Fruit fly (Drosophila melanogaster) whole organism, embryonic: Measurements from ENCODE around the gene CG11593.

Experiments used
- Ada2b ChIP-seq: fragments of 200-800 bp; sonication (Bioruptor generic); IDR thresholded peaks from 2 replicates; pipeline ENCODE4 v1.3.6; 2022; ENCODE audit warnings: missing biosample characterization, missing genetic modification characterization
- B-H1 ChIP-seq: fragments of 200-800 bp; sonication (Bioruptor generic); IDR thresholded peaks from 3 replicates; pipeline ENCODE4 v1.3.6; 2022; ENCODE audit warnings: missing biosample characterization, missing genetic modification characterization
- BtbVII ChIP-seq: fragments of 200-800 bp; sonication (Bioruptor generic); optimal IDR thresholded peaks from 3 replicates; lab custom pipeline; 2017; ENCODE audit warnings: missing biosample characterization, mild to moderate bottlenecking, missing genetic modification characterization
- CG1024 ChIP-seq: fragments of 200-800 bp; sonication (Bioruptor generic); IDR thresholded peaks from 2 replicates; pipeline ENCODE4 v1.3.6; 2022; ENCODE audit warnings: missing biosample characterization, missing genetic modification characterization
- CG11723 ChIP-seq: fragments of 200-800 bp; sonication (Bioruptor generic); optimal IDR thresholded peaks from 2 replicates; lab custom pipeline; 2017; ENCODE audit warnings: missing biosample characterization, mild to moderate bottlenecking, missing genetic modification characterization
- CG15011 ChIP-seq: fragments of 200-800 bp; sonication (Bioruptor generic); optimal IDR thresholded peaks from 3 replicates; lab custom pipeline; 2018; ENCODE audit warnings: missing biosample characterization, mild to moderate bottlenecking, missing genetic modification characterization
- CG15073 ChIP-seq: fragments of 200-800 bp; sonication (Bioruptor generic); optimal IDR thresholded peaks from 2 replicates; lab custom pipeline; 2016; ENCODE audit warnings: missing biosample characterization, missing genetic modification characterization
- CG17612 ChIP-seq: fragments of 200-800 bp; sonication (Bioruptor generic); IDR thresholded peaks from 2 replicates; pipeline ENCODE4 v1.3.6; 2022; ENCODE audit warnings: missing biosample characterization, missing genetic modification characterization
- CG1832 ChIP-seq: fragments of 200-800 bp; sonication (Bioruptor generic); optimal IDR thresholded peaks from 2 replicates; lab custom pipeline; 2017; ENCODE audit warnings: missing biosample characterization, mild to moderate bottlenecking, missing genetic modification characterization, inconsistent platforms
- CG2129 ChIP-seq: fragments of 200-800 bp; sonication (Bioruptor generic); IDR thresholded peaks from 2 replicates; pipeline ENCODE4 v1.3.6; 2022; ENCODE audit warnings: missing biosample characterization, missing genetic modification characterization; ENCODE audit not compliant: partially characterized antibody
- CG2199 ChIP-seq: fragments of 200-800 bp; sonication (Bioruptor generic); IDR thresholded peaks from 3 replicates; pipeline ENCODE4 v1.3.6; 2022; ENCODE audit warnings: missing biosample characterization, missing genetic modification characterization
- CG2889 ChIP-seq: fragments of 200-800 bp; sonication (Bioruptor generic); IDR thresholded peaks from 3 replicates; pipeline ENCODE4 v1.3.6; 2022; ENCODE audit warnings: missing biosample characterization, missing genetic modification characterization
- CG32767 ChIP-seq: fragments of 200-800 bp; sonication (Bioruptor generic); IDR thresholded peaks from 2 replicates; pipeline ENCODE4 v1.3.6; 2022; ENCODE audit warnings: missing biosample characterization, missing genetic modification characterization
- CG34224 ChIP-seq: fragments of 200-800 bp; sonication (Bioruptor generic); IDR thresholded peaks from 3 replicates; pipeline ENCODE4 v1.3.6; 2022; ENCODE audit warnings: missing biosample characterization, missing genetic modification characterization; ENCODE audit not compliant: partially characterized antibody
- CG4424 ChIP-seq: fragments of 200-800 bp; sonication (Bioruptor generic); optimal IDR thresholded peaks from 3 replicates; lab custom pipeline; 2016; ENCODE audit warnings: missing biosample characterization, missing genetic modification characterization
- CG6854 ChIP-seq: fragments of 200-800 bp; sonication (Bioruptor generic); optimal IDR thresholded peaks from 3 replicates; lab custom pipeline; 2017; ENCODE audit warnings: missing biosample characterization, mild to moderate bottlenecking, missing genetic modification characterization
- CG7357 ChIP-seq: fragments of 200-800 bp; sonication (Bioruptor generic); IDR thresholded peaks from 3 replicates; pipeline ENCODE4 v1.3.6; 2022; ENCODE audit warnings: missing biosample characterization, missing genetic modification characterization
- CG7987 ChIP-seq: fragments of 200-800 bp; sonication (Bioruptor generic); optimal IDR thresholded peaks from 2 replicates; lab custom pipeline; 2018; ENCODE audit warnings: missing biosample characterization, mild to moderate bottlenecking, missing genetic modification characterization, moderate library complexity
- CG8089 ChIP-seq: fragments of 200-800 bp; sonication (Bioruptor generic); optimal IDR thresholded peaks from 3 replicates; lab custom pipeline; 2016; ENCODE audit warnings: missing biosample characterization, missing genetic modification characterization
- CG8281 ChIP-seq: fragments of 200-800 bp; sonication (Bioruptor generic); optimal IDR thresholded peaks from 2 replicates; lab custom pipeline; 2018; ENCODE audit warnings: missing biosample characterization, mild to moderate bottlenecking, missing genetic modification characterization, moderate library complexity
- CG8765 ChIP-seq: fragments of 200-800 bp; sonication (Bioruptor generic); IDR thresholded peaks from 2 replicates; pipeline ENCODE4 v1.3.6; 2022; ENCODE audit warnings: missing biosample characterization, missing genetic modification characterization
- CG8944 ChIP-seq: fragments of 200-800 bp; sonication (Bioruptor generic); optimal IDR thresholded peaks from 3 replicates; lab custom pipeline; 2016; ENCODE audit warnings: missing biosample characterization, missing genetic modification characterization
- CG9817 ChIP-seq: fragments of 200-800 bp; sonication (Bioruptor generic); optimal IDR thresholded peaks from 2 replicates; lab custom pipeline; 2018; ENCODE audit warnings: missing biosample characterization, mild to moderate bottlenecking, missing genetic modification characterization, moderate library complexity
- D ChIP-seq, 2 experiments: fragments of 200-800 bp in 1 of 2; fragments of >200 bp in 1 of 2; sonication (Bioruptor generic) in 1 of 2; optimal IDR thresholded peaks; 2 replicates in 1 of 2; 3 replicates in 1 of 2; lab custom pipeline; 2017; ENCODE audit warnings: mild to moderate bottlenecking in 1 of 2, missing biosample characterization in 1 of 2, missing genetic modification characterization in 1 of 2, missing genetic modification reagents in 1 of 2
- Dbx ChIP-seq: fragments of 200-800 bp; sonication (Bioruptor generic); IDR thresholded peaks from 3 replicates; pipeline ENCODE4 v1.3.6; 2022; ENCODE audit warnings: missing biosample characterization, missing genetic modification characterization
- Drgx ChIP-seq: fragments of 200-800 bp; sonication (Bioruptor generic); IDR thresholded peaks from 2 replicates; pipeline ENCODE4 v1.3.6; 2022; ENCODE audit warnings: missing biosample characterization, missing genetic modification characterization
- Ets97D ChIP-seq: fragments of 200-800 bp; sonication (Bioruptor generic); optimal IDR thresholded peaks from 3 replicates; lab custom pipeline; 2016; ENCODE audit warnings: missing biosample characterization, missing genetic modification characterization
- HLHmδ ChIP-seq: fragments of 200-800 bp; sonication (Bioruptor generic); optimal IDR thresholded peaks from 2 replicates; lab custom pipeline; 2018; ENCODE audit warnings: missing biosample characterization, mild to moderate bottlenecking, missing genetic modification characterization, moderate library complexity
- Hmr ChIP-seq: fragments of 200-800 bp; sonication (Bioruptor generic); optimal IDR thresholded peaks from 3 replicates; lab custom pipeline; 2017; ENCODE audit warnings: mild to moderate bottlenecking, missing biosample characterization, missing genetic modification reagents, missing genetic modification characterization
- Mad ChIP-seq: fragments of 200-800 bp; sonication (Bioruptor generic); optimal IDR thresholded peaks from 2 replicates; lab custom pipeline; 2016; ENCODE audit warnings: missing biosample characterization, missing genetic modification characterization
- Vsx1 ChIP-seq: fragments of 200-800 bp; sonication (Bioruptor generic); optimal IDR thresholded peaks from 2 replicates; lab custom pipeline; 2017; ENCODE audit warnings: missing biosample characterization, mild to moderate bottlenecking, missing genetic modification characterization, missing genetic modification reagents
- Xbp1 ChIP-seq: fragments of 200-800 bp; sonication (Bioruptor generic); optimal IDR thresholded peaks from 3 replicates; lab custom pipeline; 2016; ENCODE audit warnings: missing biosample characterization, mild to moderate bottlenecking, missing genetic modification characterization
- YL-1 ChIP-seq: fragments of 200-800 bp; sonication (Bioruptor generic); optimal IDR thresholded peaks from 3 replicates; lab custom pipeline; 2017; ENCODE audit warnings: missing biosample characterization, mild to moderate bottlenecking, missing genetic modification characterization
- abd-A ChIP-seq: fragments of 200-800 bp; sonication (Bioruptor generic); optimal IDR thresholded peaks from 3 replicates; lab custom pipeline; 2019; ENCODE audit warnings: missing biosample characterization, mild to moderate bottlenecking, missing genetic modification characterization, moderate library complexity
- ap ChIP-seq: fragments of 200-800 bp; sonication (Bioruptor generic); IDR thresholded peaks from 2 replicates; pipeline ENCODE4 v1.3.6; 2022; ENCODE audit warnings: missing biosample characterization, missing genetic modification characterization
- bowl ChIP-seq: fragments of 200-800 bp; sonication (Bioruptor generic); IDR thresholded peaks from 2 replicates; pipeline ENCODE4 v1.3.6; 2022; ENCODE audit warnings: missing biosample characterization, missing genetic modification characterization
- cas ChIP-seq: fragments of 200-800 bp; sonication (Bioruptor generic); IDR thresholded peaks from 2 replicates; pipeline ENCODE4 v1.3.6; 2022; ENCODE audit warnings: missing biosample characterization, missing genetic modification characterization
- dan ChIP-seq: fragments of 200-800 bp; sonication (Bioruptor generic); IDR thresholded peaks from 2 replicates; pipeline ENCODE4 v1.3.6; 2022; ENCODE audit warnings: missing biosample characterization, missing genetic modification characterization
- ems ChIP-seq: fragments of 200-800 bp; sonication (Bioruptor generic); optimal IDR thresholded peaks from 3 replicates; lab custom pipeline; 2016; ENCODE audit warnings: missing biosample characterization, missing genetic modification characterization
- en ChIP-seq: fragments of 200-800 bp; sonication (Bioruptor generic); optimal IDR thresholded peaks from 2 replicates; lab custom pipeline; 2016; ENCODE audit warnings: missing biosample characterization, missing genetic modification characterization
- jing ChIP-seq: fragments of 200-800 bp; sonication (Bioruptor generic); optimal IDR thresholded peaks from 2 replicates; lab custom pipeline; 2018; ENCODE audit warnings: missing biosample characterization, mild to moderate bottlenecking, missing genetic modification characterization
- pb ChIP-seq: fragments of 200-800 bp; sonication (Bioruptor generic); optimal IDR thresholded peaks from 3 replicates; lab custom pipeline; 2016; ENCODE audit warnings: missing biosample characterization, missing genetic modification characterization
- pfk ChIP-seq: fragments of 200-800 bp; sonication (Bioruptor generic); optimal IDR thresholded peaks from 2 replicates; lab custom pipeline; 2018; ENCODE audit warnings: missing biosample characterization, mild to moderate bottlenecking, missing genetic modification characterization, moderate library complexity
- salm ChIP-seq: fragments of 200-800 bp; sonication (Bioruptor generic); optimal IDR thresholded peaks from 2 replicates; lab custom pipeline; 2018; ENCODE audit warnings: missing biosample characterization, mild to moderate bottlenecking, missing genetic modification characterization
- sc ChIP-seq, 3 experiments: fragments of >200 bp in 2 of 3; fragments of 200-800 bp in 1 of 3; sonication (Bioruptor generic) in 1 of 3; optimal IDR thresholded peaks; 2 replicates in 2 of 3; 3 replicates in 1 of 3; lab custom pipeline; 2017; ENCODE audit warnings: mild to moderate bottlenecking in 1 of 3, missing biosample characterization in 1 of 3, missing genetic modification characterization in 1 of 3, missing genetic modification reagents in 1 of 3
- schlank ChIP-seq: fragments of 200-800 bp; sonication (Bioruptor generic); optimal IDR thresholded peaks from 2 replicates; lab custom pipeline; 2018; ENCODE audit warnings: missing biosample characterization, mild to moderate bottlenecking, missing genetic modification characterization
- tll ChIP-seq, 2 experiments: fragments of 200-800 bp in 1 of 2; fragments of >200 bp in 1 of 2; sonication (Bioruptor generic) in 1 of 2; optimal IDR thresholded peaks; 2 replicates each; lab custom pipeline; 2017 to 2019; ENCODE audit warnings: missing biosample characterization in 2 of 2, missing genetic modification characterization in 2 of 2, mild to moderate bottlenecking in 1 of 2, moderate library complexity in 1 of 2
- tup ChIP-seq: fragments of 200-800 bp; sonication (Bioruptor generic); optimal IDR thresholded peaks from 2 replicates; lab custom pipeline; 2016; ENCODE audit warnings: missing biosample characterization, mild to moderate bottlenecking, missing genetic modification characterization, moderate library complexity

Gene CG11593

DNA sequence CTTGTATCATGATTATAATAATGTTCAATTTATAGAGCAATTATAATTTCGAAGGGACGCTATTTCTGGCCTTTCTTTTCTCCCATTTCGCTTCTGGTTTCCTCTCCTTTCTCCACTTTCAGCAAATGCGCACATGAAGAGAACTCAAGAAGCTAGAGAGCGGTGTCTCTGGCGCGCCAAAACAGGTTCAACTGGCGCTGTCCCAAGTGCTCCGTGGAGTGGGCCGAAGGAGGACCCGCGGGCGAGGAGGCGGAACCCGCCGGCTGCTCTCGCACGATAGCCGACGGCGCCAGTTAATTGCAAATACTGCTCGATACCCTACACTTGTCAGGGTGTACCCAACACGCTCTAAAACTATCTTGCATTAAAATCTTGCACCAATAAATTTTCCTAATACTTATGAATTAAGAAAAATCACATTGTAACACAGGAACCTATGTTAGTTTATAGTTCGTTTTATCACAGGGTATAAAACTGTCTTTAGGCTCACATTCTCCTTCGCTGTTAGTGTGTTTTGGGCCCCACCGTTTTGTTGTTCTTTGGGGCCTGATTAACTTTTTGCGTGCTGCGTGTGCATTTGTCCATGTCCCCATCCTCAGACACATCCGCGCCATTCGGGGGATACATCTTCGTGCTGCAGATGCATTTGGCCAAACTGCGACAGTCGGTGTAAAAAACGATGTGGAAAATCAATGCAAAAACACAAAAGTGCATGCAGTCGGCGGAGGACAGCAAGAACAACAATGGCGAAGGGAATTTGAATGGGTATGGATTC lies 30.1 kb upstream of the CG11593 start (continued):
- peak; percentile 88 for TF ChIP-seq Hmr (GFP tag; lab: Kevin White, UChicago)
- TF ChIP-seq jing: peak; percentile 84
- peak; percentile 92 for TF ChIP-seq Xbp1 (GFP tag; lab: Kevin White, UChicago)
- TF ChIP-seq Ets97D: peak; percentile 53
- TF ChIP-seq Mad: peak; percentile 81
- TF ChIP-seq B-H1 (GFP tag; lab: Robert Waterston, UW): peak; percentile 85
- TF ChIP-seq pfk (GFP tag; lab: Kevin White, UChicago): no peak
- peak; percentile 64 for TF ChIP-seq CG7987 (GFP tag; lab: Kevin White, UChicago)
- peak; percentile 64 for TF ChIP-seq tup (GFP tag; lab: Kevin White, UChicago)
- peak; percentile 88 for TF ChIP-seq pb
- TF ChIP-seq ems (GFP tag; lab: Kevin White, UChicago): peak; percentile 47
- peak; percentile 65 for TF ChIP-seq CG8765
- peak; percentile 72 for TF ChIP-seq salm (tag; lab: Kevin White, UChicago)
- TF ChIP-seq CG7357: peak; percentile 87
- TF ChIP-seq CG15011 (GFP tag; lab: Kevin White, UChicago): peak; percentile 73
- TF ChIP-seq cas (GFP tag; lab: Robert Waterston, UW): peak; percentile 87
- no peak for TF ChIP-seq D (optimal IDR thresholded peaks at IDR 0.05; lab: Kevin White, UChicago)
- peak; percentile 59 for TF ChIP-seq D (GFP tag; optimal IDR thresholded peaks at IDR 0.05; lab: Kevin White, UChicago)
- TF ChIP-seq en: peak; percentile 85
- TF ChIP-seq CG11723 (GFP tag; lab: Kevin White, UChicago): peak; percentile 49
- peak; percentile 93 for TF ChIP-seq ap
- TF ChIP-seq Dbx (GFP tag; lab: Robert Waterston, UW): peak; percentile 94
- TF ChIP-seq CG1832: no peak
- peak; percentile 73 for TF ChIP-seq CG4424 (GFP tag; lab: Kevin White, UChicago)
- peak; percentile 86 for TF ChIP-seq CG8944 (GFP tag; lab: Kevin White, UChicago)
- peak; percentile 63 for TF ChIP-seq Vsx1 (GFP tag; lab: Kevin White, UChicago)
- TF ChIP-seq HLHmδ (GFP tag; lab: Kevin White, UChicago): no peak
- peak; percentile 90 for TF ChIP-seq CG32767 (GFP tag; lab: Robert Waterston, UW)
- TF ChIP-seq CG34224 (GFP tag; lab: Robert Waterston, UW): no peak
- peak; percentile 81 for TF ChIP-seq bowl
- TF ChIP-seq Ada2b (GFP tag; lab: Robert Waterston, UW): peak; percentile 95
- peak; percentile 84 for TF ChIP-seq CG1024 (GFP tag; lab: Robert Waterston, UW)
- TF ChIP-seq schlank: peak; percentile 77
- no peak for TF ChIP-seq CG2199
- TF ChIP-seq YL-1 (GFP tag; lab: Kevin White, UChicago): no peak
- TF ChIP-seq CG8089 (GFP tag; lab: Kevin White, UChicago): peak; percentile 86
- TF ChIP-seq CG15073 (GFP tag; lab: Kevin White, UChicago): peak; percentile 37
- no peak for TF ChIP-seq CG2129
- peak; percentile 99 for TF ChIP-seq Drgx (GFP tag; lab: Robert Waterston, UW)
- peak; percentile 88 for TF ChIP-seq CG2889
- no peak for TF ChIP-seq sc (optimal IDR thresholded peaks at IDR 0.05; lab: Kevin White, UChicago)
- TF ChIP-seq sc (GFP tag; optimal IDR thresholded peaks at IDR 0.05; lab: Kevin White, UChicago): peak; percentile 69
- TF ChIP-seq abd-A (tag; lab: Kevin White, UChicago): no peak
- peak; percentile 88 for TF ChIP-seq CG17612
- TF ChIP-seq BtbVII (GFP tag; lab: Kevin White, UChicago): peak; percentile 77
- peak; percentile 62 for TF ChIP-seq CG8281 (tag; lab: Kevin White, UChicago)
- peak; percentile 60 for TF ChIP-seq CG6854 (GFP tag; lab: Kevin White, UChicago)
- no peak for TF ChIP-seq dan (GFP tag; lab: Robert Waterston, UW)
- no peak for TF ChIP-seq tll (GFP tag; optimal IDR thresholded peaks at IDR 0.05; lab: Kevin White, UChicago)
- peak; percentile 87 for TF ChIP-seq CG9817 (tag; lab: Kevin White, UChicago)
